Fruit fly (Drosophila melanogaster) whole organism, embryonic: ENCODE results near the gene mmy.

Experiments used
- B-H1 ChIP-seq: fragments of 200-800 bp; sonication (Bioruptor generic); IDR thresholded peaks from 3 replicates; pipeline ENCODE4 v1.3.6; 2022; ENCODE audit warnings: missing biosample characterization, missing genetic modification characterization
- CG10543 ChIP-seq: fragments of 200-800 bp; sonication (Bioruptor generic); optimal IDR thresholded peaks from 3 replicates; lab custom pipeline; 2017; ENCODE audit warnings: missing biosample characterization, mild to moderate bottlenecking, missing genetic modification characterization, moderate library complexity
- CG12155 ChIP-seq: fragments of 200-800 bp; sonication (Bioruptor generic); optimal IDR thresholded peaks from 3 replicates; lab custom pipeline; 2016; ENCODE audit warnings: missing biosample characterization, missing genetic modification characterization
- CG13296 ChIP-seq: fragments of 200-800 bp; sonication (Bioruptor generic); optimal IDR thresholded peaks from 3 replicates; lab custom pipeline; 2018; ENCODE audit warnings: missing biosample characterization, mild to moderate bottlenecking, missing genetic modification characterization
- CG14710 ChIP-seq: fragments of 200-800 bp; sonication (Bioruptor generic); optimal IDR thresholded peaks from 3 replicates; lab custom pipeline; 2019; ENCODE audit warnings: missing biosample characterization, mild to moderate bottlenecking, missing genetic modification characterization, moderate library complexity
- CG15269 ChIP-seq: fragments of 200-800 bp; sonication (Bioruptor generic); optimal IDR thresholded peaks from 2 replicates; lab custom pipeline; 2018; ENCODE audit warnings: missing biosample characterization, mild to moderate bottlenecking, missing genetic modification characterization, moderate library complexity
- CG15479 ChIP-seq: fragments of 200-800 bp; sonication (Bioruptor generic); optimal IDR thresholded peaks from 3 replicates; lab custom pipeline; 2019; ENCODE audit warnings: missing biosample characterization, mild to moderate bottlenecking, missing genetic modification characterization, moderate library complexity
- CG16815 ChIP-seq: fragments of 200-800 bp; sonication (Bioruptor generic); optimal IDR thresholded peaks from 3 replicates; lab custom pipeline; 2017; ENCODE audit warnings: missing biosample characterization, mild to moderate bottlenecking, missing genetic modification characterization
- CG17385 ChIP-seq: fragments of 200-800 bp; sonication (Bioruptor generic); optimal IDR thresholded peaks from 3 replicates; lab custom pipeline; 2018; ENCODE audit warnings: missing biosample characterization, mild to moderate bottlenecking, missing genetic modification characterization
- CG17612 ChIP-seq: fragments of 200-800 bp; sonication (Bioruptor generic); IDR thresholded peaks from 2 replicates; pipeline ENCODE4 v1.3.6; 2022; ENCODE audit warnings: missing biosample characterization, missing genetic modification characterization
- CG18011 ChIP-seq: fragments of 200-800 bp; sonication (Bioruptor generic); optimal IDR thresholded peaks from 2 replicates; lab custom pipeline; 2017; ENCODE audit warnings: missing biosample characterization, missing genetic modification characterization, mild to moderate bottlenecking, moderate library complexity, missing genotype
- CG2129 ChIP-seq: fragments of 200-800 bp; sonication (Bioruptor generic); IDR thresholded peaks from 2 replicates; pipeline ENCODE4 v1.3.6; 2022; ENCODE audit warnings: missing biosample characterization, missing genetic modification characterization; ENCODE audit not compliant: partially characterized antibody
- CG2199 ChIP-seq: fragments of 200-800 bp; sonication (Bioruptor generic); IDR thresholded peaks from 3 replicates; pipeline ENCODE4 v1.3.6; 2022; ENCODE audit warnings: missing biosample characterization, missing genetic modification characterization
- CG32767 ChIP-seq: fragments of 200-800 bp; sonication (Bioruptor generic); IDR thresholded peaks from 2 replicates; pipeline ENCODE4 v1.3.6; 2022; ENCODE audit warnings: missing biosample characterization, missing genetic modification characterization
- CG3407 ChIP-seq: fragments of 200-800 bp; sonication (Bioruptor generic); optimal IDR thresholded peaks from 2 replicates; lab custom pipeline; 2018; ENCODE audit warnings: missing biosample characterization, mild to moderate bottlenecking, missing genetic modification characterization
- CG34376 ChIP-seq: fragments of 200-800 bp; sonication (Bioruptor generic); optimal IDR thresholded peaks from 2 replicates; lab custom pipeline; 2018; ENCODE audit warnings: missing biosample characterization, mild to moderate bottlenecking, missing genetic modification characterization
- CG4404 ChIP-seq: fragments of 200-800 bp; sonication (Bioruptor generic); IDR thresholded peaks from 2 replicates; pipeline ENCODE4 v1.3.6; 2022; ENCODE audit warnings: missing biosample characterization, missing genetic modification characterization
- CG7987 ChIP-seq: fragments of 200-800 bp; sonication (Bioruptor generic); optimal IDR thresholded peaks from 2 replicates; lab custom pipeline; 2018; ENCODE audit warnings: missing biosample characterization, mild to moderate bottlenecking, missing genetic modification characterization, moderate library complexity
- CG8089 ChIP-seq: fragments of 200-800 bp; sonication (Bioruptor generic); optimal IDR thresholded peaks from 3 replicates; lab custom pipeline; 2016; ENCODE audit warnings: missing biosample characterization, missing genetic modification characterization
- Camta ChIP-seq: fragments of 200-800 bp; sonication (Bioruptor generic); optimal IDR thresholded peaks from 2 replicates; lab custom pipeline; 2016; ENCODE audit warnings: missing biosample characterization, missing genetic modification characterization
- CoRest ChIP-seq: fragments of 200-800 bp; sonication (Bioruptor generic); optimal IDR thresholded peaks from 3 replicates; lab custom pipeline; 2018; ENCODE audit warnings: missing biosample characterization, mild to moderate bottlenecking, missing genetic modification characterization, moderate library complexity
- Doc3 ChIP-seq: fragments of 200-800 bp; sonication (Bioruptor generic); IDR thresholded peaks from 3 replicates; pipeline ENCODE4 v1.3.6; 2022; ENCODE audit warnings: missing biosample characterization, missing genetic modification characterization; ENCODE audit not compliant: partially characterized antibody
- Lhr ChIP-seq: fragments of 200-800 bp; sonication (Bioruptor generic); optimal IDR thresholded peaks from 3 replicates; lab custom pipeline; 2017; ENCODE audit warnings: mild to moderate bottlenecking, missing biosample characterization, missing genetic modification reagents, missing genetic modification characterization
- Med ChIP-seq: fragments of 200-800 bp; sonication (Bioruptor generic); peaks from one replicate; lab custom pipeline; 2016; ENCODE audit warnings: missing biosample characterization, missing genetic modification characterization, mild to moderate bottlenecking, inconsistent platforms, moderate library complexity
- NFAT ChIP-seq: fragments of 200-800 bp; sonication (Bioruptor generic); IDR thresholded peaks from 2 replicates; pipeline ENCODE4 v1.3.6; 2022; ENCODE audit warnings: missing biosample characterization, missing genetic modification characterization
- Pdp1 ChIP-seq, 2 experiments: fragments of 200-800 bp; sonication (Bioruptor generic); optimal IDR thresholded peaks; 3 replicates each; lab custom pipeline; 2016; ENCODE audit warnings: missing biosample characterization in 2 of 2, missing genetic modification characterization in 2 of 2, mild to moderate bottlenecking in 1 of 2, moderate library complexity in 1 of 2
- Stat92E ChIP-seq, 3 experiments: fragments of >200 bp in 2 of 3; fragments of 200-800 bp in 1 of 3; sonication (Bioruptor generic) in 1 of 3; optimal IDR thresholded peaks; 2 replicates each; lab custom pipeline; 2017 to 2019; ENCODE audit warnings: missing biosample characterization in 3 of 3, missing genetic modification characterization in 3 of 3, mild to moderate bottlenecking in 1 of 3, moderate library complexity in 1 of 3
- YL-1 ChIP-seq: fragments of 200-800 bp; sonication (Bioruptor generic); optimal IDR thresholded peaks from 3 replicates; lab custom pipeline; 2017; ENCODE audit warnings: missing biosample characterization, mild to moderate bottlenecking, missing genetic modification characterization
- ewg ChIP-seq: fragments of 200-800 bp; sonication (Bioruptor generic); optimal IDR thresholded peaks from 3 replicates; lab custom pipeline; 2017; ENCODE audit warnings: mild to moderate bottlenecking, missing biosample characterization, missing genetic modification reagents, missing genetic modification characterization
- exex ChIP-seq: fragments of 200-800 bp; sonication (Bioruptor generic); optimal IDR thresholded peaks from 4 replicates; lab custom pipeline; 2018; ENCODE audit warnings: missing biosample characterization, mild to moderate bottlenecking, missing genetic modification characterization, moderate library complexity
- fd102C ChIP-seq: fragments of 200-800 bp; sonication (Bioruptor generic); optimal IDR thresholded peaks from 2 replicates; lab custom pipeline; 2018; ENCODE audit warnings: missing biosample characterization, mild to moderate bottlenecking, missing genetic modification characterization, moderate library complexity
- gfzf ChIP-seq: fragments of 200-800 bp; sonication (Bioruptor generic); optimal IDR thresholded peaks from 2 replicates; lab custom pipeline; 2016; ENCODE audit warnings: missing biosample characterization, mild to moderate bottlenecking, missing genetic modification characterization, moderate library complexity
- grn ChIP-seq: fragments of 200-800 bp; sonication (Bioruptor generic); optimal IDR thresholded peaks from 3 replicates; lab custom pipeline; 2017; ENCODE audit warnings: missing biosample characterization, missing genetic modification characterization
- kah ChIP-seq: fragments of 200-800 bp; sonication (Bioruptor generic); optimal IDR thresholded peaks from 2 replicates; lab custom pipeline; 2018; ENCODE audit warnings: missing biosample characterization, mild to moderate bottlenecking, missing genetic modification characterization
- lab ChIP-seq: fragments of 200-800 bp; sonication (Bioruptor generic); optimal IDR thresholded peaks from 3 replicates; lab custom pipeline; 2017; ENCODE audit warnings: missing biosample characterization, missing genetic modification characterization, mild to moderate bottlenecking, moderate library complexity, missing genetic modification reagents
- odd ChIP-seq: fragments of 200-800 bp; sonication (Bioruptor generic); optimal IDR thresholded peaks from 2 replicates; lab custom pipeline; 2017; ENCODE audit warnings: missing biosample characterization, mild to moderate bottlenecking, missing genetic modification characterization
- onecut ChIP-seq: fragments of 200-800 bp; sonication (Bioruptor generic); IDR thresholded peaks from 2 replicates; pipeline ENCODE4 v1.3.6; 2022; ENCODE audit warnings: missing biosample characterization, missing genetic modification characterization
- run ChIP-seq: fragments of 200-800 bp; sonication (Bioruptor generic); optimal IDR thresholded peaks from 3 replicates; lab custom pipeline; 2018; ENCODE audit warnings: missing biosample characterization, mild to moderate bottlenecking, missing genetic modification characterization
- sc ChIP-seq, 3 experiments: fragments of >200 bp in 2 of 3; fragments of 200-800 bp in 1 of 3; sonication (Bioruptor generic) in 1 of 3; optimal IDR thresholded peaks; 2 replicates in 2 of 3; 3 replicates in 1 of 3; lab custom pipeline; 2017; ENCODE audit warnings: mild to moderate bottlenecking in 1 of 3, missing biosample characterization in 1 of 3, missing genetic modification characterization in 1 of 3, missing genetic modification reagents in 1 of 3
- sisA ChIP-seq: fragments of 200-800 bp; sonication (Bioruptor generic); IDR thresholded peaks from 2 replicates; pipeline ENCODE4 v1.3.6; 2022; ENCODE audit warnings: missing biosample characterization, missing genetic modification characterization
- so ChIP-seq: fragments of 200-800 bp; sonication (Bioruptor generic); IDR thresholded peaks from 3 replicates; pipeline ENCODE4 v1.3.6; 2022; ENCODE audit warnings: missing biosample characterization, missing genetic modification characterization
- sob ChIP-seq: fragments of 200-800 bp; sonication (Bioruptor generic); IDR thresholded peaks from 2 replicates; pipeline ENCODE4 v1.3.6; 2022; ENCODE audit warnings: missing biosample characterization, missing genetic modification characterization
- sug ChIP-seq: fragments of 200-800 bp; optimal IDR thresholded peaks from 2 replicates; lab custom pipeline; 2019; ENCODE audit warnings: missing biosample characterization, mild to moderate bottlenecking, missing genetic modification characterization, moderate library complexity
- tx ChIP-seq: fragments of 200-800 bp; sonication (Bioruptor generic); optimal IDR thresholded peaks from 2 replicates; lab custom pipeline; 2016; ENCODE audit warnings: missing biosample characterization, missing genetic modification characterization
- wek ChIP-seq: fragments of 200-800 bp; sonication (Bioruptor generic); optimal IDR thresholded peaks from 3 replicates; lab custom pipeline; 2018; ENCODE audit warnings: missing biosample characterization, mild to moderate bottlenecking, missing genetic modification characterization, moderate library complexity
- zf30C ChIP-seq: fragments of 200-800 bp; sonication (Bioruptor generic); optimal IDR thresholded peaks from 3 replicates; lab custom pipeline; 2018; ENCODE audit warnings: missing biosample characterization, mild to moderate bottlenecking, missing genetic modification characterization

The mmy gene

DNA sequence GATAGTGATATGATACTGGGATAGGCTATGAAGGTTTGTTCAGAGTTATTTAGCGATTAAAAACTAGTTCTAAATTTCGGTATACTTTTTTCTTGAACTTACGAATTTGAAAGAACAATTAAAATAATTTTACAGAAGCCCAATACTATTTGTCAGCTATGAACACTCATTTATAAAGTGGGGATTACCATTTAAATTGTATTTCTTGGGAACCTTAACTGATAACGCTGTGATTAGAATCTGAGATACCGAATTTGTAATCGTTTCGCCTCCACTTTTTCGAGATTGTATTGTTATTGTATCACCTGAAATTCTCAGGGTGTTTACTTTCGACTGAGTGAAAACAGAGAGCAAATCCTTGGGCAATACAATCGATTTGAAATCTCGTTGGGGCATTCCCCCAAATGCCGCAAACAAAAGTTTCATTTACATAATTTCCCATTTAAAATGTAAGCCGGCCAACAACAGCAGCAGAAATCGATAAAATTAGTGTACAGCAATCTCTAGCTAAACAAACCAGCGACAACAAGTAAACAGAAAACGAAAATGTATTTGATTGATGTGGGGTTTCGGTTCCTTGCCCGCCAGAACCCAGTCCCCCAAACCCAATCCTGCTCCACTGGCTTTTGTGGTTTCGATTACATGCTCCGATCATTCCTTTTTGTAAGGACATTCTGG lies 27.1 kb upstream of the mmy start:
- TF ChIP-seq B-H1 (GFP tag; lab: Robert Waterston, UW), result no peak
- peak; percentile 54; the same call in 1 of the 2 replicates for TF ChIP-seq CG32767 (GFP tag; lab: Robert Waterston, UW)
- peak; percentile 8 for TF ChIP-seq lab (GFP tag; lab: Kevin White, UChicago)
- TF ChIP-seq onecut, result peak; percentile 76
- peak; percentile 75 for TF ChIP-seq grn (GFP tag; lab: Kevin White, UChicago)
- peak; percentile 17 for TF ChIP-seq Med (GFP tag; lab: Kevin White, UChicago)
- TF ChIP-seq tx (GFP tag; lab: Kevin White, UChicago), result no peak
- TF ChIP-seq NFAT (GFP tag; lab: Robert Waterston, UW), result no peak
- peak; percentile 2 for TF ChIP-seq sug (tag; lab: Kevin White, UChicago)
- peak; percentile 62 for TF ChIP-seq exex (tag; lab: Kevin White, UChicago)
- TF ChIP-seq CG34376 (GFP tag; lab: Kevin White, UChicago), result peak; percentile 8

- TF ChIP-seq CG3407 (GFP tag; lab: Kevin White, UChicago) (no peak), CG18011 (no peak), zf30C (peak; percentile 42), Camta (GFP tag; lab: Kevin White, UChicago) (no peak), CG12155 (GFP tag; lab: Kevin White, UChicago) (peak; percentile 26), CG7987 (GFP tag; lab: Kevin White, UChicago) (peak; percentile 12), gfzf (GFP tag; lab: Kevin White, UChicago) (peak; percentile 99), CG17385 (peak; percentile 11), wek (GFP tag; lab: Kevin White, UChicago) (peak; percentile 61), CG4404 (GFP tag; lab: Robert Waterston, UW) (no peak), CG15479 (GFP tag; lab: Kevin White, UChicago) (no peak), CoRest (tag; lab: Kevin White, UChicago) (peak; percentile 30), CG2129 (GFP tag; lab: Robert Waterston, UW) (no peak), sc (optimal IDR thresholded peaks at IDR 0.05; lab: Kevin White, UChicago) (no peak), sc (GFP tag; optimal IDR thresholded peaks at IDR 0.05; lab: Kevin White, UChicago) (no peak), onecut (0 out of 2 replicates have a peak, but pooled peaks have one; percentile 23), YL-1 (GFP tag; lab: Kevin White, UChicago) (peak; percentile 74), CG17612 (GFP tag; lab: Robert Waterston, UW) (no peak), CG14710 (tag; lab: Kevin White, UChicago) (peak; percentile 53), kah (GFP tag; lab: Kevin White, UChicago) (peak; percentile 35), CG8089 (GFP tag; lab: Kevin White, UChicago) (peak; percentile 2), ewg (peak; percentile 19), Pdp1 (GFP tag; optimal IDR thresholded peaks at IDR 0.05; lab: Kevin White, UChicago) (peak in 1 of 2 experiments; percentile 62), CG13296 (peak; percentile 14), sob (GFP tag; lab: Robert Waterston, UW) (0 out of 2 replicates have a peak, but pooled peaks have one; percentile 19), CG2199 (GFP tag; lab: Robert Waterston, UW) (0 out of 3 replicates have a peak, but pooled peaks have one; percentile 11), run (tag; lab: Kevin White, UChicago) (no peak), CG15269 (tag; lab: Kevin White, UChicago) (peak; percentile 18), Doc3 (GFP tag; lab: Robert Waterston, UW) (no peak), sisA (GFP tag; lab: Robert Waterston, UW) (no peak), CG10543 (GFP tag; lab: Kevin White, UChicago) (peak; percentile 9), Lhr (GFP tag; lab: Kevin White, UChicago) (peak; percentile 86), so (GFP tag; lab: Robert Waterston, UW) (0 out of 3 replicates have a peak, but pooled peaks have one; percentile 15), odd (GFP tag; lab: Kevin White, UChicago) (no peak), fd102C (no peak), Stat92E (GFP tag; optimal IDR thresholded peaks at IDR 0.05; lab: Kevin White, UChicago) (no peak), CG16815 (GFP tag; lab: Kevin White, UChicago) (no peak)
Measured at dm6 chr2L:6498448-6498847, 24.7 kb upstream of the mmy start, which contains the start of gene CG31637. Gene CG31637, plus strand, starts transcription at chr2L:6498647.
